Worm (Caenorhabditis elegans): ENCODE data around the gene nhr-192.

ce11 chrV:10035586-10035985, 34.9 kb downstream of the nhr-192 start:
- TF ChIP-seq odd-2 (tag; optimal IDR thresholded peaks at IDR 0.05) = no peak
- no peak for TF ChIP-seq ceh-14 (tag; optimal IDR thresholded peaks at IDR 0.05)
- no peak for TF ChIP-seq sox-4 (tag; optimal IDR thresholded peaks at IDR 0.05)

Data from whole organism, late embryonic.